Fruit fly (Drosophila melanogaster): Measurements from ENCODE around the gene mbo.

mbo gene

dm6 chr3R:12649099-12650029 is 29.5 kb downstream of the mbo start:
- TF ChIP-seq CG4328 (GFP tag; optimal IDR thresholded peaks at IDR 0.05) (no peak), kni (GFP tag; optimal IDR thresholded peaks at IDR 0.05) (peak; percentile 94), pros (GFP tag; optimal IDR thresholded peaks at IDR 0.05) (peak; percentile 75), grn (GFP tag; optimal IDR thresholded peaks at IDR 0.05) (peak; percentile 27), Opbp (GFP tag; IDR thresholded peaks at IDR 0.05; ENCODE audit: partially characterized antibody) (0 out of 3 replicates have a peak, but pooled peaks have one; percentile 12), nom (GFP tag; optimal IDR thresholded peaks at IDR 0.05) (no peak), CG17829 (tag; optimal IDR thresholded peaks at IDR 0.05) (peak; percentile 2), vvl (GFP tag; IDR thresholded peaks at IDR 0.05) (peak; percentile 66; the same call in 1 of the 2 replicates), cg (GFP tag; optimal IDR thresholded peaks at IDR 0.05) (peak; percentile 10), CG16813 (GFP tag; IDR thresholded peaks at IDR 0.05; ENCODE audit: partially characterized antibody) (0 out of 3 replicates have a peak, but pooled peaks have one; percentile 14), CG7745 (tag; optimal IDR thresholded peaks at IDR 0.05) (peak; percentile 58), zen (tag; optimal IDR thresholded peaks at IDR 0.05) (peak; percentile 63), CG6654 (GFP tag; optimal IDR thresholded peaks at IDR 0.05) (no peak), zfh1 (GFP tag; IDR thresholded peaks at IDR 0.05) (0 out of 3 replicates have a peak, but pooled peaks have one; percentile 15), Hr78 (GFP tag; optimal IDR thresholded peaks at IDR 0.05) (peak in 1 of 2 experiments; percentile 42), Meics (GFP tag; optimal IDR thresholded peaks at IDR 0.05) (no peak), CG6272 (GFP tag; IDR thresholded peaks at IDR 0.05) (no peak), CG2116 (GFP tag; optimal IDR thresholded peaks at IDR 0.05) (no peak), salm (tag; optimal IDR thresholded peaks at IDR 0.05) (no peak), Stat92E (GFP tag; optimal IDR thresholded peaks at IDR 0.05) (peak in 1 of 3 experiments; percentile 98), D (optimal IDR thresholded peaks at IDR 0.05) (peak; percentile 90), D (GFP tag; optimal IDR thresholded peaks at IDR 0.05) (no peak), cad (GFP tag; optimal IDR thresholded peaks at IDR 0.05) (peak; percentile 34), sd (tag; optimal IDR thresholded peaks at IDR 0.05) (peak; percentile 93), tio (GFP tag; optimal IDR thresholded peaks at IDR 0.05) (no peak), Kr (GFP tag; optimal IDR thresholded peaks at IDR 0.05) (peak; percentile 1), CG15011 (GFP tag; optimal IDR thresholded peaks at IDR 0.05) (no peak), CG33557 (GFP tag; optimal IDR thresholded peaks at IDR 0.05) (peak; percentile 3), CG32772 (GFP tag; IDR thresholded peaks at IDR 0.05) (no peak), abd-A (tag; optimal IDR thresholded peaks at IDR 0.05) (peak; percentile 90), twi (tag; optimal IDR thresholded peaks at IDR 0.05) (peak; percentile 98), kah (GFP tag; optimal IDR thresholded peaks at IDR 0.05) (peak; percentile 33), crol (GFP tag; IDR thresholded peaks at IDR 0.05) (peak; percentile 74; the same call in 1 of the 2 replicates), CG12769 (tag; optimal IDR thresholded peaks at IDR 0.05) (peak; percentile 30), sens (GFP tag) (peak; percentile 24), prd (optimal IDR thresholded peaks at IDR 0.05) (no peak), prd (GFP tag; IDR thresholded peaks at IDR 0.05) (0 out of 3 replicates have a peak, but pooled peaks have one; percentile 44), gsb-n (tag; optimal IDR thresholded peaks at IDR 0.05) (peak; percentile 57), CG7928 (GFP tag; optimal IDR thresholded peaks at IDR 0.05) (no peak), Sry-δ (GFP tag; optimal IDR thresholded peaks at IDR 0.05) (no peak), CG2202 (tag; optimal IDR thresholded peaks at IDR 0.05) (no peak), oc (tag; optimal IDR thresholded peaks at IDR 0.05) (peak; percentile 35), knrl (GFP tag; IDR thresholded peaks at IDR 0.05; ENCODE audit: partially characterized antibody) (no peak), Med (GFP tag) (peak; percentile 40), fd64A (GFP tag; optimal IDR thresholded peaks at IDR 0.05) (peak; percentile 51), Hand (GFP tag; optimal IDR thresholded peaks at IDR 0.05) (no peak)
